Worm (Caenorhabditis elegans): ENCODE data around the gene ZC13.10.

Gene ZC13.10

ce11 chrX:912990-913389, 10.6 kb upstream of the ZC13.10 start, which contains the start of gene F35H12.6:
Gene F35H12.6, plus strand, starts transcription at chrX:913290.
- TF ChIP-seq ceh-13 (GFP tag; optimal IDR thresholded peaks at IDR 0.05) (no peak), flt-1 (GFP tag; IDR thresholded peaks at IDR 0.05) (no peak), ama-1 (optimal IDR thresholded peaks at IDR 0.05) (no peak), tbx-37 (GFP tag; conservative IDR thresholded peaks at IDR 0.05) (no peak), ets-7 (tag; optimal IDR thresholded peaks at IDR 0.05) (no peak), hmbx-1 (tag; optimal IDR thresholded peaks at IDR 0.05) (no peak), scrt-1 (GFP tag; IDR thresholded peaks at IDR 0.05) (no peak), tra-4 (tag; optimal IDR thresholded peaks at IDR 0.05) (no peak), F13C5.2 (tag; optimal IDR thresholded peaks at IDR 0.05) (no peak), hnd-1 (tag; optimal IDR thresholded peaks at IDR 0.05) (no peak), pes-1 (GFP tag; IDR thresholded peaks at IDR 0.05) (no peak), aly-1 (tag; optimal IDR thresholded peaks at IDR 0.05) (no peak), tbx-11 (GFP tag; IDR thresholded peaks at IDR 0.05) (no peak), ceh-36 (tag; optimal IDR thresholded peaks at IDR 0.05) (no peak), B0310.2 (tag; optimal IDR thresholded peaks at IDR 0.05) (no peak), sea-1 (GFP tag; conservative IDR thresholded peaks at IDR 0.05) (no peak), hmg-4 (GFP tag; optimal IDR thresholded peaks at IDR 0.05) (no peak)

ce11 chrX:912564-912963, 10.2 kb upstream of the ZC13.10 start:
- TF ChIP-seq sea-1 (GFP tag; conservative IDR thresholded peaks at IDR 0.05): no peak
- no peak for TF ChIP-seq scrt-1 (GFP tag; IDR thresholded peaks at IDR 0.05)
- TF ChIP-seq ets-7 (tag; optimal IDR thresholded peaks at IDR 0.05): no peak

DNA sequence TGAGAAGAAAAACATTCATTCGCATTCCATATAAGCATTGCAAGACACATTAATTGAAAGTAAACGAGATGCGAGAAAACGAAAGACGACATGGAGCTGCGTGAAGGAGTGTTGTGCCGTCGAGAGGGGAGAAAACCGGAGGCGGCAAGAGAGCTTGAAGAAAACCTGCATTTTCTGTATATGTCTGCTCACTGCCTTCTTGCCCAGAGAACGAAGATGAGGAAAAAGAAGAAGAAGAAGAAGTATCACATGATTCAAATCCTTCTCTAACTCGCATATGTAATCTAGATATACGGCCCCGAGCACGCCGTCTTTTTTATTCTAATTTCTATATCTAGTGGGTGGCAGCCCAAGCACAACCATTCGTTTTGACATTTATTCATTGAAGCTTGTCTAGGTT, 7.9 kb upstream of the ZC13.10 start:
- no peak for TF ChIP-seq hnd-1 (tag; optimal IDR thresholded peaks at IDR 0.05)
- TF ChIP-seq pes-1 (GFP tag; IDR thresholded peaks at IDR 0.05): no peak
- no peak for TF ChIP-seq hmbx-1 (tag; optimal IDR thresholded peaks at IDR 0.05)

- TF ChIP-seq tbx-11 (GFP tag; IDR thresholded peaks at IDR 0.05) (no peak), hnd-1 (tag; optimal IDR thresholded peaks at IDR 0.05) (no peak), ama-1 (optimal IDR thresholded peaks at IDR 0.05) (no peak), hmbx-1 (tag; optimal IDR thresholded peaks at IDR 0.05) (no peak), flt-1 (GFP tag; IDR thresholded peaks at IDR 0.05) (no peak), scrt-1 (GFP tag; IDR thresholded peaks at IDR 0.05) (no peak), tra-4 (tag; optimal IDR thresholded peaks at IDR 0.05) (no peak)
Observed at ce11 chrX:897948-898347, 4.5 kb downstream of the ZC13.10 start, which contains the start of gene mab-7. Gene mab-7, minus strand, starts transcription at chrX:898048.

- TF ChIP-seq hmg-4 (GFP tag; optimal IDR thresholded peaks at IDR 0.05) (no peak), F13C5.2 (tag; optimal IDR thresholded peaks at IDR 0.05) (no peak), hnd-1 (tag; optimal IDR thresholded peaks at IDR 0.05) (no peak), ceh-36 (tag; optimal IDR thresholded peaks at IDR 0.05) (no peak), hmbx-1 (tag; optimal IDR thresholded peaks at IDR 0.05) (no peak), ceh-13 (GFP tag; optimal IDR thresholded peaks at IDR 0.05) (no peak), scrt-1 (GFP tag; IDR thresholded peaks at IDR 0.05) (no peak), tbx-37 (GFP tag; conservative IDR thresholded peaks at IDR 0.05) (no peak)
Observed at ce11 chrX:888294-888693, 14.1 kb downstream of the ZC13.10 start, which contains the start of gene mam-1. Gene mam-1, minus strand, starts transcription at chrX:888394.

- TF ChIP-seq ets-7 (tag; optimal IDR thresholded peaks at IDR 0.05): no peak
- TF ChIP-seq aly-1 (tag; optimal IDR thresholded peaks at IDR 0.05): no peak
- no peak for TF ChIP-seq ama-1 (optimal IDR thresholded peaks at IDR 0.05)
- TF ChIP-seq tbx-11 (GFP tag; IDR thresholded peaks at IDR 0.05): no peak
- TF ChIP-seq ceh-13 (GFP tag; optimal IDR thresholded peaks at IDR 0.05): no peak
- TF ChIP-seq hmg-4 (GFP tag; optimal IDR thresholded peaks at IDR 0.05): no peak
- no peak for TF ChIP-seq hmbx-1 (tag; optimal IDR thresholded peaks at IDR 0.05)
- no peak for TF ChIP-seq B0310.2 (tag; optimal IDR thresholded peaks at IDR 0.05)
- TF ChIP-seq tra-4 (tag; optimal IDR thresholded peaks at IDR 0.05): no peak
- no peak for TF ChIP-seq ceh-36 (tag; optimal IDR thresholded peaks at IDR 0.05)
- TF ChIP-seq sea-1 (GFP tag; conservative IDR thresholded peaks at IDR 0.05): no peak
- no peak for TF ChIP-seq tbx-37 (GFP tag; conservative IDR thresholded peaks at IDR 0.05)
- no peak for TF ChIP-seq flt-1 (GFP tag; IDR thresholded peaks at IDR 0.05)
- TF ChIP-seq pes-1 (GFP tag; IDR thresholded peaks at IDR 0.05): no peak
- TF ChIP-seq hnd-1 (tag; optimal IDR thresholded peaks at IDR 0.05): no peak
- no peak for TF ChIP-seq F13C5.2 (tag; optimal IDR thresholded peaks at IDR 0.05)
Observed at ce11 chrX:880367-880766, 22.0 kb downstream of the ZC13.10 start, which contains the start of gene ZC13.2. Gene ZC13.2, plus strand, starts transcription at chrX:880667.

- no peak for TF ChIP-seq hnd-1 (tag; optimal IDR thresholded peaks at IDR 0.05)
- no peak for TF ChIP-seq sea-1 (GFP tag; conservative IDR thresholded peaks at IDR 0.05)
- TF ChIP-seq tbx-37 (GFP tag; conservative IDR thresholded peaks at IDR 0.05): no peak; the same call in 1 of the 2 replicates
- no peak for TF ChIP-seq ceh-36 (tag; optimal IDR thresholded peaks at IDR 0.05)
- TF ChIP-seq ceh-13 (GFP tag; optimal IDR thresholded peaks at IDR 0.05): no peak
- no peak for TF ChIP-seq hmbx-1 (tag; optimal IDR thresholded peaks at IDR 0.05)
- peak; percentile 62 for TF ChIP-seq hmg-4 (GFP tag; optimal IDR thresholded peaks at IDR 0.05)
- no peak for TF ChIP-seq ets-7 (tag; optimal IDR thresholded peaks at IDR 0.05)
- no peak for TF ChIP-seq tra-4 (tag; optimal IDR thresholded peaks at IDR 0.05)
- TF ChIP-seq F13C5.2 (tag; optimal IDR thresholded peaks at IDR 0.05): peak; percentile 54
- no peak for TF ChIP-seq B0310.2 (tag; optimal IDR thresholded peaks at IDR 0.05)
Observed at ce11 chrX:876935-877334, 25.5 kb downstream of the ZC13.10 start, which contains the start of gene ZC13.1. Gene ZC13.1, plus strand, starts transcription at chrX:877239.

DNA sequence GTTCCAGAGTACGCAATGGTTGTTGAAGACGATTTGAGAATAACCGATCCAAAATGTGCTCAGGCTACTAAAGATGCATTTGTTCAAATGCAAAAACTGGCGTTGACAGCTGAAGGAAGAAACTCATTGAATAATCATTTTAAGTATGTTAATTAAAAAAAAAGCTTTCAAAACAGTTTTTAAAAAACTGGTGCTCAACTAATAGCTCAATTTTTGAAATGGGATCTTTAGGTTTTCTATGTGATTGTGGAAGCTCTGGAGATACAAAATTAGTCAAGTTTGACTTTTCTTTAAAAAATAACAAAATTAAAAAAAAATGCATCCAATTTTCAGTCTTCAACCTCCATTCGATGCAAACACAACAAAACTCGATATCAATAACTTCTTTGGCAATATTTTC, 28.8 kb downstream of the ZC13.10 start:
- TF ChIP-seq pes-1 (GFP tag; IDR thresholded peaks at IDR 0.05) (no peak), hmbx-1 (tag; optimal IDR thresholded peaks at IDR 0.05) (no peak), B0310.2 (tag; optimal IDR thresholded peaks at IDR 0.05) (no peak), ama-1 (optimal IDR thresholded peaks at IDR 0.05) (no peak), tbx-37 (GFP tag; conservative IDR thresholded peaks at IDR 0.05) (no peak), scrt-1 (GFP tag; IDR thresholded peaks at IDR 0.05) (no peak), hnd-1 (tag; optimal IDR thresholded peaks at IDR 0.05) (no peak), tra-4 (tag; optimal IDR thresholded peaks at IDR 0.05) (no peak), flt-1 (GFP tag; IDR thresholded peaks at IDR 0.05) (no peak), ets-7 (tag; optimal IDR thresholded peaks at IDR 0.05) (no peak), ceh-13 (GFP tag; optimal IDR thresholded peaks at IDR 0.05) (no peak), tbx-11 (GFP tag; IDR thresholded peaks at IDR 0.05) (no peak), sea-1 (GFP tag; conservative IDR thresholded peaks at IDR 0.05) (no peak)
